Worm (Caenorhabditis elegans) whole organism, early embryonic: ENCODE measurements around the gene R10H10.3.

ENCODE experiments used
- B0310.2 ChIP-seq: sonication (generic microtip); optimal IDR thresholded peaks from 2 replicates; lab custom pipeline; 2016; ENCODE audit warnings: mild to moderate bottlenecking, missing genetic modification characterization, missing compliant biosample characterization
- F13C5.2 ChIP-seq: sonication (generic microtip); optimal IDR thresholded peaks from 2 replicates; lab custom pipeline; 2017; ENCODE audit warnings: mild to moderate bottlenecking, missing genetic modification characterization, inconsistent platforms, missing compliant biosample characterization
- aly-1 ChIP-seq: sonication (generic microtip); optimal IDR thresholded peaks from 2 replicates; lab custom pipeline; 2016; ENCODE audit warnings: missing genetic modification characterization, missing compliant biosample characterization
- ama-1 ChIP-seq: fragments of 150-350 bp; optimal IDR thresholded peaks from 2 replicates; lab custom pipeline; 2014
- ceh-13 ChIP-seq: fragments of 200-800 bp; sonication (Bioruptor generic); optimal IDR thresholded peaks from 2 replicates; lab custom pipeline; 2018; ENCODE audit warnings: mild to moderate bottlenecking, missing genetic modification characterization, missing compliant biosample characterization
- ceh-36 ChIP-seq: sonication (generic microtip); optimal IDR thresholded peaks from 2 replicates; lab custom pipeline; 2016; ENCODE audit warnings: missing genetic modification characterization, inconsistent platforms, missing compliant biosample characterization
- ets-7 ChIP-seq: sonication (generic microtip); optimal IDR thresholded peaks from 2 replicates; lab custom pipeline; 2016; ENCODE audit warnings: missing genotype, missing genetic modification characterization, missing compliant biosample characterization
- flt-1 ChIP-seq: fragments of 200-800 bp; sonication (Bioruptor generic); IDR thresholded peaks from 2 replicates; pipeline ENCODE4 v1.3.6; 2022; ENCODE audit warnings: missing genetic modification characterization, missing compliant biosample characterization
- hmbx-1 ChIP-seq: sonication (generic microtip); optimal IDR thresholded peaks from 2 replicates; lab custom pipeline; 2016; ENCODE audit warnings: mild to moderate bottlenecking, missing genetic modification characterization, missing compliant biosample characterization
- hmg-4 ChIP-seq: fragments of 200-800 bp; sonication (Bioruptor generic); optimal IDR thresholded peaks from 2 replicates; lab custom pipeline; 2018; ENCODE audit warnings: mild to moderate bottlenecking, missing genetic modification characterization, missing compliant biosample characterization
- hnd-1 ChIP-seq: sonication (generic microtip); optimal IDR thresholded peaks from 2 replicates; lab custom pipeline; 2016; ENCODE audit warnings: missing genetic modification characterization, missing compliant biosample characterization
- pes-1 ChIP-seq: fragments of 200-800 bp; sonication (Bioruptor generic); IDR thresholded peaks from 2 replicates; pipeline ENCODE4 v1.3.6; 2022; ENCODE audit warnings: missing genetic modification reagents, missing genetic modification characterization, missing compliant biosample characterization
- scrt-1 ChIP-seq: fragments of 200-800 bp; sonication (Bioruptor generic); IDR thresholded peaks from 2 replicates; pipeline ENCODE4 v1.3.6; 2022; ENCODE audit warnings: missing genetic modification characterization, missing compliant biosample characterization
- sea-1 ChIP-seq: fragments of 200-800 bp; sonication (Bioruptor generic); conservative IDR thresholded peaks from 2 replicates; pipeline ENCODE4 v1.3.6; 2022; ENCODE audit warnings: missing genetic modification characterization, missing compliant biosample characterization
- tbx-11 ChIP-seq: fragments of 200-800 bp; sonication (Bioruptor generic); IDR thresholded peaks from 2 replicates; pipeline ENCODE4 v1.3.6; 2022; ENCODE audit warnings: missing genetic modification characterization, missing compliant biosample characterization
- tbx-37 ChIP-seq: fragments of 200-800 bp; sonication (Bioruptor generic); conservative IDR thresholded peaks from 2 replicates; pipeline ENCODE4 v1.3.6; 2022; ENCODE audit warnings: missing genetic modification reagents, missing genetic modification characterization, missing compliant biosample characterization
- tra-4 ChIP-seq: sonication (generic microtip); optimal IDR thresholded peaks from 2 replicates; lab custom pipeline; 2017; ENCODE audit warnings: missing genetic modification characterization, missing compliant biosample characterization

The R10H10.3 gene

ce11 chrIV:10436401-10436800 is 48.1 kb downstream of the R10H10.3 start, which contains the start of gene ins-1:
ins-1 (plus strand) TSS chrIV:10436701.
- TF ChIP-seq flt-1 (GFP tag; lab: Robert Waterston, UW) (no peak), ceh-36 (no peak)

ce11 chrIV:10437114-10437513 is 48.8 kb downstream of the R10H10.3 start:
- no peak for TF ChIP-seq pes-1
- TF ChIP-seq ceh-36 = no peak
- TF ChIP-seq scrt-1 (GFP tag; lab: Robert Waterston, UW) = no peak
- TF ChIP-seq flt-1 (GFP tag; lab: Robert Waterston, UW) = no peak
- TF ChIP-seq sea-1 (GFP tag; lab: Robert Waterston, UW) = no peak
- TF ChIP-seq tbx-37 (GFP tag; lab: Robert Waterston, UW) = no peak
- TF ChIP-seq aly-1 (tag; lab: Kevin White, UChicago) = no peak
- TF ChIP-seq tbx-11 (GFP tag; lab: Robert Waterston, UW) = no peak
- no peak for TF ChIP-seq B0310.2 (tag; lab: Kevin White, UChicago)
- no peak for TF ChIP-seq hmg-4
- no peak for TF ChIP-seq hnd-1 (tag; lab: Kevin White, UChicago)
- TF ChIP-seq F13C5.2 (tag; lab: Kevin White, UChicago) = no peak
- no peak for TF ChIP-seq tra-4 (tag; lab: Kevin White, UChicago)
- no peak for TF ChIP-seq ceh-13
- no peak for TF ChIP-seq ets-7
- TF ChIP-seq hmbx-1 (tag; lab: Kevin White, UChicago) = no peak
- no peak for TF ChIP-seq ama-1 (lab: Kevin White, UChicago)

ce11 chrIV:10438901-10439300 is 50.6 kb downstream of the R10H10.3 start, which contains the start of gene F13B12.3:
F13B12.3 (plus strand) TSS chrIV:10439123.
- TF ChIP-seq sea-1 (GFP tag; lab: Robert Waterston, UW) = no peak
- TF ChIP-seq B0310.2 (tag; lab: Kevin White, UChicago) = no peak
- TF ChIP-seq ama-1 (lab: Kevin White, UChicago) = no peak
- no peak for TF ChIP-seq ceh-36
- no peak for TF ChIP-seq ceh-13
- no peak for TF ChIP-seq tbx-11 (GFP tag; lab: Robert Waterston, UW)
- TF ChIP-seq aly-1 (tag; lab: Kevin White, UChicago) = no peak
- no peak for TF ChIP-seq tra-4 (tag; lab: Kevin White, UChicago)
- TF ChIP-seq tbx-37 (GFP tag; lab: Robert Waterston, UW) = no peak
- TF ChIP-seq hmg-4 = no peak
- no peak for TF ChIP-seq scrt-1 (GFP tag; lab: Robert Waterston, UW)
- no peak for TF ChIP-seq hmbx-1 (tag; lab: Kevin White, UChicago)
- TF ChIP-seq hnd-1 (tag; lab: Kevin White, UChicago) = no peak
